In genomic region chrV:1824528-1824927, ce11 we compare ENCODE assay signal across 2 worm cellular contexts.
A peak's percentile ranks its signal among the peaks of the same experiment; 100 is the strongest.
TF ChIP-seq lines count a peak whose summit lies in the region.

No protein-coding gene starts in this region.

TF ChIP-seq in whole organism, L4 larva, 104 proteins besides CTCF, POLR2A, EP300 and RAD21:
- TF ChIP-seq mxl-3 (GFP tag; optimal IDR thresholded peaks at IDR 0.05; lab: Kevin White, UChicago) (no peak), zip-11 (GFP tag; IDR thresholded peaks at IDR 0.05; lab: Robert Waterston, UW) (no peak), ZK337.2 (GFP tag; IDR thresholded peaks at IDR 0.05; lab: Robert Waterston, UW) (0 out of 2 replicates have a peak, but pooled peaks have one; percentile 14), nhr-111 (GFP tag; optimal IDR thresholded peaks at IDR 0.05; lab: Kevin White, UChicago) (no peak), unc-39 (tag; optimal IDR thresholded peaks at IDR 0.05; lab: Kevin White, UChicago) (no peak), ceh-20 (GFP tag; IDR thresholded peaks at IDR 0.05; lab: Robert Waterston, UW) (no peak), set-16 (GFP tag; IDR thresholded peaks at IDR 0.05; lab: Robert Waterston, UW) (peak; percentile 58; the same call in 1 of the 2 replicates), ztf-7 (tag; optimal IDR thresholded peaks at IDR 0.05; lab: Kevin White, UChicago) (no peak), vab-7 (GFP tag; IDR thresholded peaks at IDR 0.05; lab: Robert Waterston, UW) (no peak)

TF ChIP-seq in whole organism, young adult, 124 proteins besides CTCF, POLR2A, EP300 and RAD21:
- no peak for TF ChIP-seq dox-1 (GFP tag; IDR thresholded peaks at IDR 0.05; lab: Robert Waterston, UW)
- peak; percentile 55; the same call in 1 of the 2 replicates for TF ChIP-seq zfh-2 (GFP tag; conservative IDR thresholded peaks at IDR 0.05; lab: Robert Waterston, UW)
